Worm (Caenorhabditis elegans) whole organism, late embryonic: ENCODE data around the gene B0280.7.

Experiments used
- C08G9.2 ChIP-seq: sonication (generic microtip); optimal IDR thresholded peaks from 2 replicates; lab custom pipeline; 2016; ENCODE audit warnings: mild to moderate bottlenecking, missing genetic modification characterization, moderate library complexity, missing compliant biosample characterization
- F13H6.1 ChIP-seq: sonication (generic microtip); optimal IDR thresholded peaks from 2 replicates; lab custom pipeline; 2016; ENCODE audit warnings: missing genetic modification characterization, missing compliant biosample characterization
- K02D7.2 ChIP-seq: sonication (generic microtip); optimal IDR thresholded peaks from 2 replicates; lab custom pipeline; 2017; ENCODE audit warnings: mild to moderate bottlenecking, missing genetic modification characterization, missing compliant biosample characterization
- K09A11.1 ChIP-seq: sonication (generic microtip); optimal IDR thresholded peaks from 2 replicates; lab custom pipeline; 2017; ENCODE audit warnings: antibody characterized with exemption, mild to moderate bottlenecking, missing genetic modification characterization, missing compliant biosample characterization; ENCODE audit not compliant: insufficient read depth
- Y22D7AL.16 ChIP-seq: sonication (generic microtip); optimal IDR thresholded peaks from 2 replicates; lab custom pipeline; 2016; ENCODE audit warnings: missing genetic modification characterization, missing compliant biosample characterization
- ahr-1 ChIP-seq: sonication (generic microtip); optimal IDR thresholded peaks from 2 replicates; lab custom pipeline; 2016; ENCODE audit warnings: missing genetic modification characterization, missing compliant biosample characterization
- ama-1 ChIP-seq: fragments of 150-350 bp; optimal IDR thresholded peaks from 2 replicates; lab custom pipeline; 2014
- ceh-14 ChIP-seq: sonication (generic microtip); optimal IDR thresholded peaks from 2 replicates; lab custom pipeline; 2016; ENCODE audit warnings: missing genotype, missing genetic modification characterization, missing compliant biosample characterization
- ceh-18 ChIP-seq: sonication (generic microtip); optimal IDR thresholded peaks from 2 replicates; lab custom pipeline; 2016; ENCODE audit warnings: missing genetic modification characterization, missing compliant biosample characterization
- ceh-2 ChIP-seq: sonication (generic microtip); optimal IDR thresholded peaks from 2 replicates; lab custom pipeline; 2016; ENCODE audit warnings: missing genotype, missing genetic modification characterization, missing compliant biosample characterization
- ceh-22 ChIP-seq: sonication (generic microtip); optimal IDR thresholded peaks from 2 replicates; lab custom pipeline; 2017; ENCODE audit warnings: missing biosample characterization, missing genetic modification characterization
- ceh-30 ChIP-seq: fragments of 150-350 bp; optimal IDR thresholded peaks from 2 replicates; lab custom pipeline; 2014; ENCODE audit warnings: missing biosample characterization, missing genetic modification characterization
- ceh-31 ChIP-seq: sonication (generic microtip); optimal IDR thresholded peaks from 2 replicates; lab custom pipeline; 2016; ENCODE audit warnings: missing genetic modification characterization, missing compliant biosample characterization
- ceh-34 ChIP-seq: sonication (generic microtip); optimal IDR thresholded peaks from 2 replicates; lab custom pipeline; 2016; ENCODE audit warnings: mild to moderate bottlenecking, missing genetic modification characterization, missing compliant biosample characterization
- ceh-45 ChIP-seq: fragments of 200-800 bp; sonication (Bioruptor generic); IDR thresholded peaks from 2 replicates; pipeline ENCODE4 v1.3.6; 2022; ENCODE audit warnings: missing genetic modification reagents, missing genetic modification characterization, missing compliant biosample characterization
- ceh-48 ChIP-seq: sonication (generic microtip); optimal IDR thresholded peaks from 2 replicates; lab custom pipeline; 2016; ENCODE audit warnings: missing genetic modification characterization, inconsistent platforms, missing compliant biosample characterization
- ceh-9 ChIP-seq: sonication (generic microtip); optimal IDR thresholded peaks from 2 replicates; lab custom pipeline; 2016; ENCODE audit warnings: mild to moderate bottlenecking, missing genetic modification characterization, inconsistent platforms, missing compliant biosample characterization
- dmd-4 ChIP-seq: sonication (generic microtip); optimal IDR thresholded peaks from 2 replicates; lab custom pipeline; 2016; ENCODE audit warnings: borderline replicate concordance, missing genetic modification characterization, missing compliant biosample characterization
- dve-1 ChIP-seq: sonication (generic microtip); optimal IDR thresholded peaks from 2 replicates; lab custom pipeline; 2017; ENCODE audit warnings: antibody characterized with exemption, mild to moderate bottlenecking, missing genetic modification characterization, missing compliant biosample characterization
- elt-4 ChIP-seq: sonication (generic microtip); optimal IDR thresholded peaks from 2 replicates; lab custom pipeline; 2016; ENCODE audit warnings: missing genetic modification characterization, missing compliant biosample characterization
- ets-4 ChIP-seq: sonication (generic microtip); optimal IDR thresholded peaks from 2 replicates; lab custom pipeline; 2016; ENCODE audit warnings: missing genetic modification characterization, missing compliant biosample characterization
- eyg-1 ChIP-seq: sonication (generic microtip); optimal IDR thresholded peaks from 2 replicates; lab custom pipeline; 2016; ENCODE audit warnings: missing genotype, missing genetic modification characterization, missing compliant biosample characterization
- fkh-10 ChIP-seq: fragments of 150-350 bp; optimal IDR thresholded peaks from 2 replicates; lab custom pipeline; 2014; ENCODE audit warnings: missing biosample characterization, missing genetic modification reagents, missing genetic modification characterization
- fkh-6 ChIP-seq: sonication (generic microtip); optimal IDR thresholded peaks from 2 replicates; lab custom pipeline; 2016; ENCODE audit warnings: missing genetic modification characterization, missing compliant biosample characterization
- hlh-13 ChIP-seq: fragments of 200-800 bp; sonication (Bioruptor generic); optimal IDR thresholded peaks from 2 replicates; lab custom pipeline; 2018; ENCODE audit warnings: mild to moderate bottlenecking, missing genetic modification characterization, missing compliant biosample characterization
- hlh-30 ChIP-seq: sonication (generic microtip); optimal IDR thresholded peaks from 2 replicates; lab custom pipeline; 2017; ENCODE audit warnings: antibody characterized with exemption, missing genetic modification characterization, missing compliant biosample characterization; ENCODE audit not compliant: insufficient read depth
- hlh-6 ChIP-seq: sonication (generic microtip); optimal IDR thresholded peaks from 2 replicates; lab custom pipeline; 2016; ENCODE audit warnings: missing genotype, missing genetic modification characterization, missing compliant biosample characterization
- hlh-8 ChIP-seq: sonication (generic microtip); optimal IDR thresholded peaks from 2 replicates; lab custom pipeline; 2016; ENCODE audit warnings: missing genotype, missing genetic modification characterization, missing compliant biosample characterization
- lin-11 ChIP-seq: fragments of 200-800 bp; sonication (Bioruptor generic); optimal IDR thresholded peaks from 2 replicates; lab custom pipeline; 2018; ENCODE audit warnings: mild to moderate bottlenecking, missing genetic modification characterization, missing compliant biosample characterization
- nfya-1 ChIP-seq: sonication (generic microtip); optimal IDR thresholded peaks from 2 replicates; lab custom pipeline; 2017; ENCODE audit warnings: missing genetic modification characterization, mild to moderate bottlenecking, missing compliant biosample characterization, antibody characterized with exemption, moderate library complexity
- nhr-11 ChIP-seq: fragments of 150-350 bp; optimal IDR thresholded peaks from 2 replicates; lab custom pipeline; 2014; ENCODE audit warnings: missing biosample characterization, missing genetic modification characterization
- nhr-232 ChIP-seq: sonication (generic microtip); optimal IDR thresholded peaks from 2 replicates; lab custom pipeline; 2016; ENCODE audit warnings: missing genetic modification characterization, missing compliant biosample characterization
- npax-4 ChIP-seq: sonication (generic microtip); optimal IDR thresholded peaks from 2 replicates; lab custom pipeline; 2016; ENCODE audit warnings: missing genetic modification characterization, missing compliant biosample characterization
- odd-2 ChIP-seq: sonication (generic microtip); optimal IDR thresholded peaks from 2 replicates; lab custom pipeline; 2017; ENCODE audit warnings: antibody characterized with exemption, mild to moderate bottlenecking, missing genetic modification characterization, missing compliant biosample characterization
- pag-3 ChIP-seq: sonication (generic microtip); optimal IDR thresholded peaks from 2 replicates; lab custom pipeline; 2016; ENCODE audit warnings: missing compliant biosample characterization, missing genetic modification characterization, borderline replicate concordance
- pat-9 ChIP-seq: fragments of 200-800 bp; sonication (Bioruptor generic); optimal IDR thresholded peaks from 2 replicates; lab custom pipeline; 2018; ENCODE audit warnings: mild to moderate bottlenecking, missing genetic modification characterization, moderate library complexity, missing compliant biosample characterization
- pax-1 ChIP-seq: fragments of 150-350 bp; optimal IDR thresholded peaks from 2 replicates; lab custom pipeline; 2014; ENCODE audit warnings: missing biosample characterization, missing genetic modification characterization
- pha-2 ChIP-seq: sonication (generic microtip); optimal IDR thresholded peaks from 2 replicates; lab custom pipeline; 2017; ENCODE audit warnings: mild to moderate bottlenecking, missing genetic modification characterization, missing compliant biosample characterization
- pha-4 ChIP-seq: fragments of 150-350 bp; optimal IDR thresholded peaks from 2 replicates; lab custom pipeline; 2018; ENCODE audit warnings: missing biosample characterization, missing genetic modification reagents, missing genetic modification characterization
- pqm-1 ChIP-seq: sonication (generic microtip); optimal IDR thresholded peaks from 2 replicates; lab custom pipeline; 2016; ENCODE audit warnings: missing genetic modification characterization, missing compliant biosample characterization
- pros-1 ChIP-seq: fragments of 150-350 bp; optimal IDR thresholded peaks from 2 replicates; lab custom pipeline; 2014; ENCODE audit warnings: missing biosample characterization, missing genetic modification reagents, missing genetic modification characterization
- ref-2 ChIP-seq: sonication (generic microtip); optimal IDR thresholded peaks from 2 replicates; lab custom pipeline; 2016; ENCODE audit warnings: missing genetic modification characterization, missing compliant biosample characterization
- rnt-1 ChIP-seq: sonication (generic microtip); optimal IDR thresholded peaks from 2 replicates; lab custom pipeline; 2016; ENCODE audit warnings: missing genetic modification characterization, missing compliant biosample characterization
- sdc-2 ChIP-seq: sonication (generic microtip); optimal IDR thresholded peaks from 2 replicates; lab custom pipeline; 2016; ENCODE audit warnings: missing genotype, missing genetic modification characterization, missing compliant biosample characterization
- sox-2 ChIP-seq: fragments of 200-800 bp; sonication (Bioruptor generic); IDR thresholded peaks from 2 replicates; pipeline ENCODE4 v1.3.6; 2022; ENCODE audit warnings: missing genetic modification reagents, missing genetic modification characterization, missing compliant biosample characterization
- sox-4 ChIP-seq: sonication (generic microtip); optimal IDR thresholded peaks from 2 replicates; lab custom pipeline; 2017; ENCODE audit warnings: mild to moderate bottlenecking, missing genetic modification characterization, inconsistent platforms, missing compliant biosample characterization
- syd-9 ChIP-seq: sonication (generic microtip); optimal IDR thresholded peaks from 2 replicates; lab custom pipeline; 2016; ENCODE audit warnings: mild to moderate bottlenecking, missing genetic modification characterization, moderate library complexity, missing compliant biosample characterization
- tbx-2 ChIP-seq: sonication (generic microtip); optimal IDR thresholded peaks from 2 replicates; lab custom pipeline; 2016; ENCODE audit warnings: missing genetic modification characterization, missing compliant biosample characterization
- ttx-3 ChIP-seq: sonication (generic microtip); optimal IDR thresholded peaks from 2 replicates; lab custom pipeline; 2016; ENCODE audit warnings: missing genetic modification reagents, missing genetic modification characterization, missing compliant biosample characterization
- unc-3 ChIP-seq, 2 experiments: fragments of 200-800 bp in 1 of 2; sonication (Bioruptor generic) in 1 of 2; sonication (generic microtip) in 1 of 2; conservative IDR thresholded peaks in 1 of 2; optimal IDR thresholded peaks in 1 of 2; 2 replicates each; pipeline versions ENCODE4 v1.3.6 to Lab custom; 2016 to 2022; ENCODE audit warnings: missing compliant biosample characterization in 2 of 2, missing genetic modification characterization in 2 of 2, missing genetic modification reagents in 1 of 2
- unc-42 ChIP-seq: sonication (generic microtip); optimal IDR thresholded peaks from 2 replicates; lab custom pipeline; 2016; ENCODE audit warnings: missing genotype, missing genetic modification characterization, missing compliant biosample characterization
- unc-55 ChIP-seq: sonication (generic microtip); optimal IDR thresholded peaks from 2 replicates; lab custom pipeline; 2017; ENCODE audit warnings: missing biosample characterization, missing genetic modification reagents, missing genetic modification characterization
- zip-5 ChIP-seq: sonication (generic microtip); optimal IDR thresholded peaks from 2 replicates; lab custom pipeline; 2016; ENCODE audit warnings: missing genetic modification characterization, missing compliant biosample characterization

Gene B0280.7

ce11 chrIII:7155631-7156030, 43.9 kb upstream of the B0280.7 start:
- TF ChIP-seq ets-4 (tag; lab: Kevin White, UChicago) (peak; percentile 68), ahr-1 (no peak), hlh-30 (tag; lab: Kevin White, UChicago) (peak; percentile 98), tbx-2 (tag; lab: Kevin White, UChicago) (peak; percentile 89), F13H6.1 (peak; percentile 16), pat-9 (peak; percentile 34), pqm-1 (tag; lab: Kevin White, UChicago) (peak; percentile 71), ref-2 (peak; percentile 74), pros-1 (tag; lab: Kevin White, UChicago) (peak; percentile 84), zip-5 (peak; percentile 3), nfya-1 (tag; lab: Kevin White, UChicago) (peak; percentile 93), odd-2 (tag; lab: Kevin White, UChicago) (no peak), sox-2 (GFP tag; lab: Robert Waterston, UW) (no peak; the same call in 1 of the 2 replicates), fkh-6 (tag; lab: Kevin White, UChicago) (no peak), pha-4 (tag; lab: Kevin White, UChicago) (no peak), eyg-1 (tag; lab: Kevin White, UChicago) (no peak), fkh-10 (GFP tag; lab: Kevin White, UChicago) (peak; percentile 48), syd-9 (no peak), unc-42 (peak; percentile 65), hlh-8 (tag; lab: Kevin White, UChicago) (peak; percentile 57), ceh-48 (tag; lab: Kevin White, UChicago) (no peak), ama-1 (lab: Kevin White, UChicago) (peak; percentile 18), dve-1 (tag; lab: Kevin White, UChicago) (peak; percentile 41), sdc-2 (tag; lab: Kevin White, UChicago) (peak; percentile 50), rnt-1 (tag; lab: Kevin White, UChicago) (peak; percentile 80), Y22D7AL.16 (tag; lab: Kevin White, UChicago) (no peak), ceh-34 (tag; lab: Kevin White, UChicago) (peak; percentile 82), elt-4 (tag; lab: Kevin White, UChicago) (no peak), nhr-232 (no peak), unc-55 (GFP tag; lab: Kevin White, UChicago) (peak; percentile 82), npax-4 (tag; lab: Kevin White, UChicago) (no peak), ttx-3 (tag; lab: Kevin White, UChicago) (no peak), K09A11.1 (tag; lab: Kevin White, UChicago) (peak; percentile 65), hlh-13 (no peak), ceh-9 (tag; lab: Kevin White, UChicago) (no peak), pha-2 (tag; lab: Kevin White, UChicago) (no peak), unc-3 (GFP tag; conservative IDR thresholded peaks at IDR 0.05; lab: Robert Waterston, UW) (no peak), unc-3 (tag; optimal IDR thresholded peaks at IDR 0.05; lab: Kevin White, UChicago) (peak; percentile 45), K02D7.2 (tag; lab: Kevin White, UChicago) (no peak), ceh-18 (peak; percentile 90), C08G9.2 (tag; lab: Kevin White, UChicago) (peak; percentile 47), ceh-14 (tag; lab: Kevin White, UChicago) (peak; percentile 53), dmd-4 (tag; lab: Kevin White, UChicago) (peak; percentile 35), pag-3 (no peak), ceh-2 (tag; lab: Kevin White, UChicago) (peak; percentile 30), ceh-22 (tag; lab: Kevin White, UChicago) (no peak), sox-4 (tag; lab: Kevin White, UChicago) (no peak), ceh-31 (tag; lab: Kevin White, UChicago) (peak; percentile 83), ceh-45 (GFP tag; lab: Robert Waterston, UW) (no peak), lin-11 (tag; lab: Kevin White, UChicago) (no peak), ceh-30 (tag; lab: Kevin White, UChicago) (no peak), pax-1 (tag; lab: Kevin White, UChicago) (peak; percentile 52), hlh-6 (tag; lab: Kevin White, UChicago) (no peak), nhr-11 (tag; lab: Kevin White, UChicago) (no peak)
